Worm (Caenorhabditis elegans): ENCODE measurements around the gene vha-8.
A peak's percentile ranks its signal among the peaks of the same experiment; 100 is the strongest.

The vha-8 gene

DNA sequence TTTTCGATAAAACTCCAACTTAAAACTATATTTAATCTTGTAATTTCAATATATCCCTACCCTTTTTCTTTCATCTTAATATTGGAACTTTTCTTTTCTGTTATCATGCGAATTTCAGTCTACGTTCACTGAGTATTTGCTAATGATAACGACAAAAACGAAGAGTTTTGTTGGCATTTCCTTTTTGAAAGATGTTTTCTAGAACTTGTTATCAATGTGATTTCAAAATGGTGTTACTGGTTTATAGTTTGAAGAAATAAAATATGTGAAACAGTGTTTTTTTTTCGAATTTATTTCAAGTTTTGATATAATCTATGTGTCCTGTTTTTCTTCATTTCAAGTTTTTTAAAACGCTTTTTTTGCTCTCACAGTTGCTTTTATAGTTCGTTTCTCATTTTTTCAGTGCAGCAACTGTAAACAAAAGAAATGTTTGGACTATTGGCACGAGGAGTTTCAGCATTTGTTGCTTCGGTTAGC is 20.4 kb upstream of the vha-8 start, which contains the start of gene anat-1:
TSS of gene anat-1 (plus strand) at position 427 of the 477 bp plus-strand sequence.
- TF ChIP-seq him-1 (tag; optimal IDR thresholded peaks at IDR 0.05) (no peak), chd-7 (tag; optimal IDR thresholded peaks at IDR 0.05) (no peak), ZK185.1 (tag; optimal IDR thresholded peaks at IDR 0.05; ENCODE audit: poor library complexity, severe bottlenecking) (no peak), B0336.3 (GFP tag; IDR thresholded peaks at IDR 0.05) (no peak), Y56A3A.18 (GFP tag; IDR thresholded peaks at IDR 0.05) (no peak), lin-35 (GFP tag; optimal IDR thresholded peaks at IDR 0.05) (no peak), ztf-25 (GFP tag; IDR thresholded peaks at IDR 0.05) (no peak), Y95B8A.8 (GFP tag; IDR thresholded peaks at IDR 0.05) (no peak), lag-1 (GFP tag; IDR thresholded peaks at IDR 0.05) (no peak)

DNA sequence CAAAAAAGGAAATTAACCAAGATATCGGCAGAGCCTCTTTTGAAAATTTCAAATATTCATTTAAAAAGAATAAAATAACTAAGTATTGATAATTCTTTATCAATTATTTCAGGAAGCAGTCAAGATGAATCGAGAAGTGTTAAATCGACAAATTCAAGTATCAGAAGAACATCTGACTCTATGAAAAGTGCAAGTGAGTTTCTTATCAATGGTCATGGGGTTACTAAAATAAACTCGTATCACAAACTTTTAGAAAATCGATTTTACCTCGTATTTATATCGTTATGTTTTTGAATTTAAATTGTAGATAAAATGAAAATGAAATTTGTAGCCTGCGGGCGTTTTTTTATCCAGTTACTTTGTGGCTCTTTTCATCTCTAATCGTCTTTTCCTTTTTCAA is 19.3 kb upstream of the vha-8 start:
- TF ChIP-seq nhr-80 (tag; optimal IDR thresholded peaks at IDR 0.05) (peak; percentile 3), nhr-27 (tag; optimal IDR thresholded peaks at IDR 0.05) (no peak)

DNA sequence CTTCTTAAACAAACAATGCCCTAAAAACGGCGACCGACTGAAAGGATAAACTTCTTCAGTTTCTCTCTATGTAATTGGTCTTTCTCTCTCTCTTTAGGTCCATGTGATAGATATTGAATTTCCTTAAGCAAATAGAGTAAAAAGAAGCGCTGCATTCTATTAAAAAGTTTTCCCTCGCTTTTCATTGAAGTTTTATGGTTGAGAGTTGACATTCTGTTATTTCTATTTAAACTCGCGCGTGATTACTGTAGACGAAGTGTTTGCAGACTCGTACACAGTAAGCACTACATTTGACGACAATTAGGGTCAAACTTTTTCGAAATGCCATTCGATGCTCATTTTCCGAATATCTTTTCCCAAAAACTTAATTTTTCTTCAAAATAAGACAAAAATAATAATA is 13.7 kb upstream of the vha-8 start:
- TF ChIP-seq bed-2 (GFP tag; IDR thresholded peaks at IDR 0.05) (no peak), dpl-1 (GFP tag; optimal IDR thresholded peaks at IDR 0.05) (peak; percentile 34), cebp-2 (GFP tag; IDR thresholded peaks at IDR 0.05) (no peak), lin-54 (GFP tag; optimal IDR thresholded peaks at IDR 0.05) (peak; percentile 46), xnd-1 (tag; optimal IDR thresholded peaks at IDR 0.05) (peak; percentile 19), F57C9.4 (tag; optimal IDR thresholded peaks at IDR 0.05) (no peak), D2030.7 (GFP tag; IDR thresholded peaks at IDR 0.05) (0 out of 2 replicates have a peak, but pooled peaks have one; percentile 19), F52B5.7 (tag; optimal IDR thresholded peaks at IDR 0.05) (no peak), repo-1 (tag; optimal IDR thresholded peaks at IDR 0.05) (no peak), efl-1 (GFP tag; optimal IDR thresholded peaks at IDR 0.05) (peak; percentile 61), ztf-25 (GFP tag; IDR thresholded peaks at IDR 0.05) (no peak), unc-62 (GFP tag; optimal IDR thresholded peaks at IDR 0.05) (no peak), Y79H2A.3 (GFP tag; conservative IDR thresholded peaks at IDR 0.05) (no peak), F55B11.4 (tag; optimal IDR thresholded peaks at IDR 0.05; ENCODE audit: borderline replicate concordance, insufficient read depth) (no peak), egrh-3 (GFP tag; IDR thresholded peaks at IDR 0.05) (no peak), ama-1 (optimal IDR thresholded peaks at IDR 0.05) (no peak), ama-1 (GFP tag; optimal IDR thresholded peaks at IDR 0.05) (no peak), ceh-100 (GFP tag; IDR thresholded peaks at IDR 0.05) (no peak), unc-130 (GFP tag; optimal IDR thresholded peaks at IDR 0.05) (peak; percentile 32), ceh-91 (GFP tag; IDR thresholded peaks at IDR 0.05) (no peak), madf-3 (GFP tag; IDR thresholded peaks at IDR 0.05) (no peak), lsl-1 (GFP tag; optimal IDR thresholded peaks at IDR 0.05) (peak; percentile 79), F22D6.2 (tag; optimal IDR thresholded peaks at IDR 0.05) (no peak), nhr-80 (tag; optimal IDR thresholded peaks at IDR 0.05) (no peak), ccch-3 (GFP tag; optimal IDR thresholded peaks at IDR 0.05) (no peak), snpc-4 (GFP tag; optimal IDR thresholded peaks at IDR 0.05) (no peak), snpc-4 (tag; optimal IDR thresholded peaks at IDR 0.05) (peak in 2 of 4 experiments; percentile 65 to 71), ztf-28 (GFP tag; IDR thresholded peaks at IDR 0.05) (no peak), madf-10 (tag; optimal IDR thresholded peaks at IDR 0.05) (no peak), hmg-1.2 (GFP tag; IDR thresholded peaks at IDR 0.05) (peak; percentile 15; the same call in 1 of the 2 replicates), ztf-3 (GFP tag; optimal IDR thresholded peaks at IDR 0.05) (no peak), let-526 (GFP tag; IDR thresholded peaks at IDR 0.05) (no peak), attf-6 (GFP tag; IDR thresholded peaks at IDR 0.05) (no peak), B0035.1 (tag; optimal IDR thresholded peaks at IDR 0.05) (no peak), ekl-4 (GFP tag; IDR thresholded peaks at IDR 0.05) (no peak), Y67H2A.10 (GFP tag; conservative IDR thresholded peaks at IDR 0.05) (no peak), T07F8.4 (tag; optimal IDR thresholded peaks at IDR 0.05) (no peak), mcd-1 (GFP tag; IDR thresholded peaks at IDR 0.05) (no peak)

All from whole organism, young adult.